Worm (Caenorhabditis elegans): ENCODE measurements around the gene pph-2.

pph-2 gene

ce11 chrIV:11911723-11912122 is 34.1 kb upstream of the pph-2 start, which contains the start of gene VZK822L.2:
TSS of gene VZK822L.2 (plus strand) at chrIV:11912023.
- TF ChIP-seq W03F9.2 (tag; optimal IDR thresholded peaks at IDR 0.05) (no peak), him-1 (tag; optimal IDR thresholded peaks at IDR 0.05) (no peak), dao-5 (tag; optimal IDR thresholded peaks at IDR 0.05) (no peak)

ce11 chrIV:11908733-11909132 is 31.2 kb upstream of the pph-2 start:
- TF ChIP-seq him-1 (tag; optimal IDR thresholded peaks at IDR 0.05) (no peak), W03F9.2 (tag; optimal IDR thresholded peaks at IDR 0.05) (no peak), dao-5 (tag; optimal IDR thresholded peaks at IDR 0.05) (no peak)

ce11 chrIV:11903676-11904075 is 26.1 kb upstream of the pph-2 start:
- no peak for TF ChIP-seq him-1 (tag; optimal IDR thresholded peaks at IDR 0.05)
- TF ChIP-seq W03F9.2 (tag; optimal IDR thresholded peaks at IDR 0.05), result no peak

ce11 chrIV:11902832-11903231 is 25.3 kb upstream of the pph-2 start:
- TF ChIP-seq W03F9.2 (tag; optimal IDR thresholded peaks at IDR 0.05), result no peak
- TF ChIP-seq him-1 (tag; optimal IDR thresholded peaks at IDR 0.05), result no peak
- no peak for TF ChIP-seq dao-5 (tag; optimal IDR thresholded peaks at IDR 0.05)

ce11 chrIV:11901215-11901614 is 23.6 kb upstream of the pph-2 start:
- TF ChIP-seq him-1 (tag; optimal IDR thresholded peaks at IDR 0.05), result no peak
- no peak for TF ChIP-seq dao-5 (tag; optimal IDR thresholded peaks at IDR 0.05)
- no peak for TF ChIP-seq W03F9.2 (tag; optimal IDR thresholded peaks at IDR 0.05)

ce11 chrIV:11900399-11900798 is 22.8 kb upstream of the pph-2 start:
- no peak for TF ChIP-seq him-1 (tag; optimal IDR thresholded peaks at IDR 0.05)
- no peak for TF ChIP-seq dao-5 (tag; optimal IDR thresholded peaks at IDR 0.05)
- TF ChIP-seq W03F9.2 (tag; optimal IDR thresholded peaks at IDR 0.05), result no peak

- TF ChIP-seq him-1 (tag; optimal IDR thresholded peaks at IDR 0.05) (no peak), dao-5 (tag; optimal IDR thresholded peaks at IDR 0.05) (no peak), W03F9.2 (tag; optimal IDR thresholded peaks at IDR 0.05) (no peak)
Observed at ce11 chrIV:11899358-11899757, 21.8 kb upstream of the pph-2 start, which contains the start of gene nhr-43. TSS of gene nhr-43 (plus strand) at chrIV:11899590.

- TF ChIP-seq W03F9.2 (tag; optimal IDR thresholded peaks at IDR 0.05) (no peak), dao-5 (tag; optimal IDR thresholded peaks at IDR 0.05) (no peak), him-1 (tag; optimal IDR thresholded peaks at IDR 0.05) (no peak)
Observed at ce11 chrIV:11897710-11898109, 20.1 kb upstream of the pph-2 start.

- TF ChIP-seq W03F9.2 (tag; optimal IDR thresholded peaks at IDR 0.05) (no peak), dao-5 (tag; optimal IDR thresholded peaks at IDR 0.05) (no peak), him-1 (tag; optimal IDR thresholded peaks at IDR 0.05) (no peak)
Observed at ce11 chrIV:11893336-11893735, 15.8 kb upstream of the pph-2 start.

ce11 chrIV:11892545-11892944 is 15.0 kb upstream of the pph-2 start:
- no peak for TF ChIP-seq him-1 (tag; optimal IDR thresholded peaks at IDR 0.05)
- no peak for TF ChIP-seq dao-5 (tag; optimal IDR thresholded peaks at IDR 0.05)

ce11 chrIV:11885313-11885712 is 7.7 kb upstream of the pph-2 start, which contains the start of gene let-653:
TSS of gene let-653 (plus strand) at chrIV:11885613.
- TF ChIP-seq him-1 (tag; optimal IDR thresholded peaks at IDR 0.05) (no peak), W03F9.2 (tag; optimal IDR thresholded peaks at IDR 0.05) (no peak), dao-5 (tag; optimal IDR thresholded peaks at IDR 0.05) (no peak)

- TF ChIP-seq him-1 (tag; optimal IDR thresholded peaks at IDR 0.05) (no peak), W03F9.2 (tag; optimal IDR thresholded peaks at IDR 0.05) (no peak)
Observed at ce11 chrIV:11883478-11883877, 5.9 kb upstream of the pph-2 start.

ce11 chrIV:11882534-11882933 is 5.0 kb upstream of the pph-2 start:
- no peak for TF ChIP-seq W03F9.2 (tag; optimal IDR thresholded peaks at IDR 0.05)
- no peak for TF ChIP-seq him-1 (tag; optimal IDR thresholded peaks at IDR 0.05)

- no peak for TF ChIP-seq him-1 (tag; optimal IDR thresholded peaks at IDR 0.05)
- no peak for TF ChIP-seq dao-5 (tag; optimal IDR thresholded peaks at IDR 0.05)
- TF ChIP-seq W03F9.2 (tag; optimal IDR thresholded peaks at IDR 0.05), result no peak
Observed at ce11 chrIV:11878249-11878648, 675 bp upstream of the pph-2 start, which contains the start of gene cutl-27. TSS of gene cutl-27 (plus strand) at chrIV:11878549.

ce11 chrIV:11871898-11872297 is 5.7 kb downstream of the pph-2 start:
- TF ChIP-seq him-1 (tag; optimal IDR thresholded peaks at IDR 0.05) (no peak), dao-5 (tag; optimal IDR thresholded peaks at IDR 0.05) (no peak), W03F9.2 (tag; optimal IDR thresholded peaks at IDR 0.05) (no peak)

ce11 chrIV:11871083-11871482 is 6.5 kb downstream of the pph-2 start:
- TF ChIP-seq dao-5 (tag; optimal IDR thresholded peaks at IDR 0.05), result no peak
- peak; percentile 36 for TF ChIP-seq him-1 (tag; optimal IDR thresholded peaks at IDR 0.05)
